Fruit fly (Drosophila melanogaster): ENCODE data around the gene CG17549.

DNA sequence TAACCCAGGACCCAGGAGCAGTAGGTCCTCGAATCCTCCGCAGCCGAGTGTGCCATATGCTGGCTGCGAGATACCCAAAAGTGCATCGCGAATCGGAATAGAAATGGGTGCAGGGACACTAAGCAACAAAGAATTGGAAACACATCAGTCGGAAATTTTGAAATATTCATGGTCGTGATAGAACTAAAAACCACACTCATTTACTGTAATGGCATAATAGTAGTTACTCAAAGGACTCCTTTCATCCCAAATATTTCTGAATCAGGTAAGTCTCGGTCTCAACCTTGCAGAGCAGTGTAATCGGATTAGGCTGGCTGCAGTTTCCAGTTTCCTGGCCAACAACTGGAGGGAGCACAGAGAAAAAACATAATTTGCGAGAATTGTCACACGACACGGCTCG lies 13.7 kb downstream of the CG17549 start:
- TF ChIP-seq psq (optimal IDR thresholded peaks at IDR 0.05) (no peak), ttk (optimal IDR thresholded peaks at IDR 0.05) (no peak), h (optimal IDR thresholded peaks at IDR 0.05) (no peak)

Data from Kc167 (cell line).